Worm (Caenorhabditis elegans) whole organism, early embryonic: ENCODE data around the gene dct-19.

Experiments
- tbx-11 ChIP-seq: fragments of 200-800 bp; sonication (Bioruptor generic); IDR thresholded peaks from 2 replicates; pipeline ENCODE4 v1.3.6; 2022; ENCODE audit warnings: missing genetic modification characterization, missing compliant biosample characterization
- tbx-37 ChIP-seq: fragments of 200-800 bp; sonication (Bioruptor generic); conservative IDR thresholded peaks from 2 replicates; pipeline ENCODE4 v1.3.6; 2022; ENCODE audit warnings: missing genetic modification reagents, missing genetic modification characterization, missing compliant biosample characterization

DNA sequence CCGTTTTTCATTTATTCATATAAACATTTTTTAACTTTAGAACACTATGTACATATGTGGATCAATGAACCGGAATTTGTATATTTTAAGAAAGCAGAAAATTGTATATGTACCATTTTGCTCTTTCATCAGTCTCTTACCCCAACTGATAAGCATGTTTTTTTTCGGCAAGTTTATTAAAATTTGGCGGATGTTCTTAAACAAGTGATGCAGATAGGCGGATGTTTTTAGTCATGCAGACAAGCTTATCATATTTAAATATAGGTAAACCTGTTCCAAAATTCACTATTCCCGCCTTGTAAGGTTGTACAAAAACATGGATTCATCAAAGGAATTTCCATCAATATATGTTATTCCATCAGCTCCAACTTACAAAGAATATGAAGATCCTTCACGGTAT lies 43.3 kb upstream of the dct-19 start, which contains the start of gene K08D8.9:
- no peak for TF ChIP-seq tbx-37 (GFP tag; lab: Robert Waterston, UW)
- TF ChIP-seq tbx-11 (GFP tag; lab: Robert Waterston, UW), result no peak
